Fruit fly (Drosophila melanogaster) whole organism, embryonic: ENCODE measurements around the gene Adat1.

Experiments
- BEAF-32 ChIP-seq: fragments of 200-800 bp; sonication (Bioruptor generic); optimal IDR thresholded peaks from 3 replicates; lab custom pipeline; 2017; ENCODE audit warnings: missing biosample characterization, missing genetic modification characterization, mild to moderate bottlenecking, moderate library complexity, missing genetic modification reagents
- Blimp-1 ChIP-seq: fragments of 200-800 bp; sonication (Bioruptor generic); optimal IDR thresholded peaks from 3 replicates; lab custom pipeline; 2018; ENCODE audit warnings: missing biosample characterization, missing genetic modification characterization, mild to moderate bottlenecking, moderate library complexity, missing genetic modification reagents
- CG10979 ChIP-seq: fragments of 200-800 bp; sonication (Bioruptor generic); optimal IDR thresholded peaks from 2 replicates; lab custom pipeline; 2018; ENCODE audit warnings: missing biosample characterization, mild to moderate bottlenecking, missing genetic modification characterization, moderate library complexity
- CG11093 ChIP-seq: fragments of 200-800 bp; sonication (Bioruptor generic); IDR thresholded peaks from 3 replicates; pipeline ENCODE4 v1.3.6; 2022; ENCODE audit warnings: missing biosample characterization, missing genetic modification characterization
- CG11695 ChIP-seq: fragments of 200-800 bp; sonication (Bioruptor generic); IDR thresholded peaks from 3 replicates; pipeline ENCODE4 v1.3.6; 2022; ENCODE audit warnings: missing biosample characterization, missing genetic modification characterization
- CG12071 ChIP-seq: fragments of 200-800 bp; sonication (Bioruptor generic); optimal IDR thresholded peaks from 3 replicates; lab custom pipeline; 2018; ENCODE audit warnings: missing biosample characterization, mild to moderate bottlenecking, missing genetic modification characterization
- CG12236 ChIP-seq: fragments of 200-800 bp; sonication (Bioruptor generic); optimal IDR thresholded peaks from 2 replicates; lab custom pipeline; 2016; ENCODE audit warnings: missing biosample characterization, missing genetic modification characterization
- CG13775 ChIP-seq: fragments of 200-800 bp; sonication (Bioruptor generic); optimal IDR thresholded peaks from 3 replicates; lab custom pipeline; 2017; ENCODE audit warnings: missing biosample characterization, mild to moderate bottlenecking, missing genetic modification characterization
- CG13894 ChIP-seq: fragments of 200-800 bp; sonication (Bioruptor generic); optimal IDR thresholded peaks from 3 replicates; lab custom pipeline; 2018; ENCODE audit warnings: missing biosample characterization, mild to moderate bottlenecking, missing genetic modification characterization, moderate library complexity
- CG14014 ChIP-seq: fragments of 200-800 bp; sonication (Bioruptor generic); IDR thresholded peaks from 2 replicates; pipeline ENCODE4 v1.3.6; 2022; ENCODE audit warnings: missing biosample characterization, missing genetic modification characterization
- CG14965 ChIP-seq: fragments of 200-800 bp; sonication (Bioruptor generic); optimal IDR thresholded peaks from 2 replicates; lab custom pipeline; 2016; ENCODE audit warnings: missing biosample characterization, missing genetic modification characterization, borderline replicate concordance
- CG17359 ChIP-seq: fragments of 200-800 bp; sonication (Bioruptor generic); optimal IDR thresholded peaks from 3 replicates; lab custom pipeline; 2018; ENCODE audit warnings: missing biosample characterization, mild to moderate bottlenecking, missing genetic modification characterization, moderate library complexity
- CG17385 ChIP-seq: fragments of 200-800 bp; sonication (Bioruptor generic); optimal IDR thresholded peaks from 3 replicates; lab custom pipeline; 2018; ENCODE audit warnings: missing biosample characterization, mild to moderate bottlenecking, missing genetic modification characterization
- CG1792 ChIP-seq: fragments of 200-800 bp; sonication (Bioruptor generic); optimal IDR thresholded peaks from 2 replicates; lab custom pipeline; 2016; ENCODE audit warnings: missing biosample characterization, missing genetic modification characterization
- CG18262 ChIP-seq: fragments of 200-800 bp; optimal IDR thresholded peaks from 3 replicates; lab custom pipeline; 2019; ENCODE audit warnings: missing biosample characterization, mild to moderate bottlenecking, missing genetic modification characterization, moderate library complexity
- CG2678 ChIP-seq: fragments of 200-800 bp; sonication (Bioruptor generic); optimal IDR thresholded peaks from 3 replicates; lab custom pipeline; 2019; ENCODE audit warnings: missing biosample characterization, mild to moderate bottlenecking, missing genetic modification characterization, moderate library complexity
- CG2712 ChIP-seq: fragments of 200-800 bp; optimal IDR thresholded peaks from 3 replicates; lab custom pipeline; 2019; ENCODE audit warnings: missing biosample characterization, mild to moderate bottlenecking, missing genetic modification characterization, moderate library complexity
- CG3065 ChIP-seq: fragments of 200-800 bp; sonication (Bioruptor generic); optimal IDR thresholded peaks from 2 replicates; lab custom pipeline; 2016; ENCODE audit warnings: missing biosample characterization, missing genetic modification characterization
- CG31441 ChIP-seq: fragments of 200-800 bp; sonication (Bioruptor generic); IDR thresholded peaks from 2 replicates; pipeline ENCODE4 v1.3.6; 2022; ENCODE audit warnings: missing biosample characterization, missing genetic modification characterization
- CG32532 ChIP-seq: fragments of 200-800 bp; sonication (Bioruptor generic); IDR thresholded peaks from 2 replicates; pipeline ENCODE4 v1.3.6; 2022; ENCODE audit warnings: missing biosample characterization, missing genetic modification characterization
- CG3726 ChIP-seq: fragments of 200-800 bp; sonication (Bioruptor generic); IDR thresholded peaks from 3 replicates; pipeline ENCODE4, ENCODE4 v1.3.6; 2022; ENCODE audit warnings: missing biosample characterization, missing genetic modification characterization
- CG8281 ChIP-seq: fragments of 200-800 bp; sonication (Bioruptor generic); optimal IDR thresholded peaks from 2 replicates; lab custom pipeline; 2018; ENCODE audit warnings: missing biosample characterization, mild to moderate bottlenecking, missing genetic modification characterization, moderate library complexity
- CG9797 ChIP-seq: fragments of 200-800 bp; sonication (Bioruptor generic); optimal IDR thresholded peaks from 3 replicates; lab custom pipeline; 2018; ENCODE audit warnings: missing biosample characterization, mild to moderate bottlenecking, missing genetic modification characterization
- CG9817 ChIP-seq: fragments of 200-800 bp; sonication (Bioruptor generic); optimal IDR thresholded peaks from 2 replicates; lab custom pipeline; 2018; ENCODE audit warnings: missing biosample characterization, mild to moderate bottlenecking, missing genetic modification characterization, moderate library complexity
- CG9932 ChIP-seq: fragments of 200-800 bp; sonication (Bioruptor generic); IDR thresholded peaks from 2 replicates; pipeline ENCODE4 v1.3.6; 2022; ENCODE audit warnings: missing biosample characterization, missing genetic modification characterization
- Chrac-16 ChIP-seq: fragments of 200-800 bp; sonication (Bioruptor generic); optimal IDR thresholded peaks from 3 replicates; lab custom pipeline; 2016; ENCODE audit warnings: missing biosample characterization, missing genetic modification characterization
- Elba2 ChIP-seq: fragments of 200-800 bp; sonication (Bioruptor generic); optimal IDR thresholded peaks from 3 replicates; lab custom pipeline; 2016; ENCODE audit warnings: missing biosample characterization, missing genetic modification characterization
- GATAe ChIP-seq: fragments of 200-800 bp; sonication (Bioruptor generic); conservative IDR thresholded peaks from 2 replicates; pipeline ENCODE4 v1.3.6; 2022; ENCODE audit warnings: missing biosample characterization, missing genetic modification characterization
- Gug ChIP-seq: fragments of 200-800 bp; sonication (Bioruptor generic); IDR thresholded peaks from 4 replicates; pipeline ENCODE4 v1.3.6; 2022; ENCODE audit warnings: missing biosample characterization, missing genetic modification characterization
- H2.0 ChIP-seq: fragments of 200-800 bp; sonication (Bioruptor generic); IDR thresholded peaks from 2 replicates; pipeline ENCODE4 v1.3.6; 2022; ENCODE audit warnings: missing biosample characterization, missing genetic modification characterization
- HLHmδ ChIP-seq: fragments of 200-800 bp; sonication (Bioruptor generic); optimal IDR thresholded peaks from 2 replicates; lab custom pipeline; 2018; ENCODE audit warnings: missing biosample characterization, mild to moderate bottlenecking, missing genetic modification characterization, moderate library complexity
- Oli ChIP-seq: fragments of 200-800 bp; sonication (Bioruptor generic); optimal IDR thresholded peaks from 2 replicates; lab custom pipeline; 2018; ENCODE audit warnings: missing biosample characterization, mild to moderate bottlenecking, missing genetic modification characterization, moderate library complexity
- Scr ChIP-seq: fragments of 200-800 bp; sonication (Bioruptor generic); IDR thresholded peaks from 2 replicates; pipeline ENCODE4 v1.3.6; 2022; ENCODE audit warnings: missing biosample characterization, missing genetic modification characterization; ENCODE audit not compliant: partially characterized antibody
- ac ChIP-seq: fragments of 200-800 bp; sonication (Bioruptor generic); optimal IDR thresholded peaks from 3 replicates; lab custom pipeline; 2017; ENCODE audit warnings: missing biosample characterization, mild to moderate bottlenecking, missing genetic modification characterization
- ato ChIP-seq: fragments of 200-800 bp; sonication (Bioruptor generic); IDR thresholded peaks from 2 replicates; pipeline ENCODE4 v1.3.6; 2022; ENCODE audit warnings: missing biosample characterization, missing genetic modification characterization; ENCODE audit not compliant: partially characterized antibody
- cas ChIP-seq: fragments of 200-800 bp; sonication (Bioruptor generic); IDR thresholded peaks from 2 replicates; pipeline ENCODE4 v1.3.6; 2022; ENCODE audit warnings: missing biosample characterization, missing genetic modification characterization
- chinmo ChIP-seq: fragments of 200-800 bp; sonication (Bioruptor generic); IDR thresholded peaks from 4 replicates; pipeline ENCODE4 v1.3.6; 2022; ENCODE audit warnings: missing biosample characterization, missing genetic modification characterization; ENCODE audit not compliant: partially characterized antibody
- croc ChIP-seq: fragments of 200-800 bp; sonication (Bioruptor generic); conservative IDR thresholded peaks from 3 replicates; pipeline ENCODE4 v1.3.6; 2022; ENCODE audit warnings: missing biosample characterization, missing genetic modification characterization
- dmrt11E ChIP-seq: fragments of 200-800 bp; sonication (Bioruptor generic); optimal IDR thresholded peaks from 3 replicates; lab custom pipeline; 2018; ENCODE audit warnings: missing biosample characterization, mild to moderate bottlenecking, missing genetic modification characterization, moderate library complexity
- ems ChIP-seq: fragments of 200-800 bp; sonication (Bioruptor generic); optimal IDR thresholded peaks from 3 replicates; lab custom pipeline; 2016; ENCODE audit warnings: missing biosample characterization, missing genetic modification characterization
- fru ChIP-seq: fragments of >200 bp; optimal IDR thresholded peaks from 2 replicates; lab custom pipeline; 2017
- h ChIP-seq: fragments of >200 bp; optimal IDR thresholded peaks from 2 replicates; lab custom pipeline; 2017
- jumu ChIP-seq: fragments of 200-800 bp; sonication (Bioruptor generic); optimal IDR thresholded peaks from 3 replicates; lab custom pipeline; 2016; ENCODE audit warnings: missing biosample characterization, missing genetic modification characterization
- mam ChIP-seq: fragments of 200-800 bp; sonication (Bioruptor generic); optimal IDR thresholded peaks from 3 replicates; lab custom pipeline; 2016; ENCODE audit warnings: missing biosample characterization, missing genetic modification characterization
- nom ChIP-seq: fragments of 200-800 bp; sonication (Bioruptor generic); optimal IDR thresholded peaks from 2 replicates; lab custom pipeline; 2017; ENCODE audit warnings: missing biosample characterization, missing genetic modification characterization, mild to moderate bottlenecking, moderate library complexity, missing genetic modification reagents
- ro ChIP-seq: fragments of 200-800 bp; sonication (Bioruptor generic); IDR thresholded peaks from 2 replicates; pipeline ENCODE4 v1.3.6; 2022; ENCODE audit warnings: missing biosample characterization, missing genetic modification characterization
- tio ChIP-seq: fragments of 200-800 bp; sonication (Bioruptor generic); optimal IDR thresholded peaks from 2 replicates; lab custom pipeline; 2017; ENCODE audit warnings: missing biosample characterization, missing genetic modification characterization, inconsistent platforms
- trem ChIP-seq: fragments of 200-800 bp; optimal IDR thresholded peaks from 3 replicates; lab custom pipeline; 2019; ENCODE audit warnings: missing biosample characterization, mild to moderate bottlenecking, missing genetic modification characterization, moderate library complexity
- vnd ChIP-seq: fragments of 200-800 bp; sonication (Bioruptor generic); IDR thresholded peaks from 3 replicates; pipeline ENCODE4 v1.3.6; 2022; ENCODE audit warnings: missing biosample characterization, missing genetic modification characterization; ENCODE audit not compliant: partially characterized antibody

The Adat1 gene

DNA sequence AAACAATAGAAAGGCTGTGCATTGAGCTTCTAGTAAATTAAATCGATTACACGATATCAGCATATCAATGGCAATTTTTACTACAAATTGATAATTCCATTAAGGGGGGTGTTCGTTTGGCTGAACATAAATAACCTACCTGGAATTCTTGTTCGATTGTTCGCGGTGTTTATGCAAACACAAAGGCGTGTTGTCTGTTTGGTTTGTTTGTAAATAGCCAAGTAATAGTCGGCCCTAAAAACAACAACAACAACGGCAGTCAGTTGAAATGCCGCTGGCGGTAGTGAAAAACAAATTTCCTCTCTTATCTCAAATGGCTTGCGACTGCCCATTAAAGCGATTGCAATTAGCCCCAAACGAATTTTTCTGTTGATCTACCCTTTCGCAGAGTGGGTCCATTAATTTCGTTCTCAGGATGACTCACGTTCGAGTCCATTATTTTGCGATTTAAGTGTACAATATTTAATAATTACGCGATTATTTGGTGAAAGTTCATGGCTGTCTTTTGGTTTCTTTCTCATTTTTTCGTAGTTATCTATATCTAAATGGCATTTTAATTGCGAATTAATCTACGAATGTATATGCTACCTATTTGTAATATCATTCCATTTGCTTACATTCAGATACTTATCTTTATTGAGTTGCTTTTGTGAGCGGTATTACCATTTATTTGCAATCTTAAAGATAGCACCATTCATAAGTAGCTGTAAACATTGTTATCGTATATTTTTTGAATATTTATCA is 27.5 kb upstream of the Adat1 start (continued):
- TF ChIP-seq trem (tag; lab: Kevin White, UChicago) = no peak
- TF ChIP-seq ems (GFP tag; lab: Kevin White, UChicago) = peak; percentile 13
- TF ChIP-seq nom (GFP tag; lab: Kevin White, UChicago) = no peak
- peak; percentile 42; the same call in 1 of the 2 replicates for TF ChIP-seq CG9932 (GFP tag; lab: Robert Waterston, UW)
- TF ChIP-seq CG12071 (GFP tag; lab: Kevin White, UChicago) = peak; percentile 5
- peak; percentile 66 for TF ChIP-seq CG2678 (tag; lab: Kevin White, UChicago)
- TF ChIP-seq CG31441 = no peak; the same call in 1 of the 2 replicates
- TF ChIP-seq HLHmδ (GFP tag; lab: Kevin White, UChicago) = peak; percentile 33
- TF ChIP-seq fru = no peak
- no peak for TF ChIP-seq BEAF-32 (GFP tag; lab: Kevin White, UChicago)
- peak; percentile 22; the same call in 1 of the 4 replicates for TF ChIP-seq Gug (GFP tag; lab: Robert Waterston, UW)
- TF ChIP-seq CG14014 (GFP tag; lab: Robert Waterston, UW) = no peak; the same call in 1 of the 2 replicates
- TF ChIP-seq h (lab: Kevin White, UChicago) = no peak
- TF ChIP-seq Chrac-16 = no peak
- no peak; the same call in 1 of the 2 replicates for TF ChIP-seq GATAe (GFP tag; lab: Robert Waterston, UW)
- TF ChIP-seq CG17385 (GFP tag; lab: Kevin White, UChicago) = no peak
- peak; percentile 5 for TF ChIP-seq CG1792 (GFP tag; lab: Kevin White, UChicago)
- TF ChIP-seq CG12236 (GFP tag; lab: Kevin White, UChicago) = no peak
- TF ChIP-seq CG2712 = peak; percentile 13
- TF ChIP-seq CG14965 (GFP tag; lab: Kevin White, UChicago) = no peak
- TF ChIP-seq CG32532 (GFP tag; lab: Robert Waterston, UW) = peak; percentile 29; the same call in 1 of the 2 replicates
- no peak for TF ChIP-seq CG10979
- TF ChIP-seq ac = peak; percentile 18
- TF ChIP-seq vnd (GFP tag; lab: Robert Waterston, UW) = no peak
- TF ChIP-seq ro = no peak
- no peak for TF ChIP-seq tio
- TF ChIP-seq ato = no peak
- no peak for TF ChIP-seq CG11093 (GFP tag; lab: Robert Waterston, UW)
- no peak for TF ChIP-seq Elba2 (GFP tag; lab: Kevin White, UChicago)
- no peak for TF ChIP-seq croc (GFP tag; lab: Robert Waterston, UW)
- no peak for TF ChIP-seq CG13775 (GFP tag; lab: Kevin White, UChicago)
- TF ChIP-seq chinmo = peak; percentile 72; the same call in 2 of the 4 replicates
- TF ChIP-seq mam = peak; percentile 35
- no peak for TF ChIP-seq CG8281 (tag; lab: Kevin White, UChicago)
- TF ChIP-seq CG3065 (GFP tag; lab: Kevin White, UChicago) = no peak
- TF ChIP-seq CG13894 (tag; lab: Kevin White, UChicago) = peak; percentile 54
- no peak for TF ChIP-seq CG3726 (GFP tag; lab: Robert Waterston, UW)
- TF ChIP-seq cas (GFP tag; lab: Robert Waterston, UW) = no peak
- peak; percentile 33 for TF ChIP-seq CG17359 (tag; lab: Kevin White, UChicago)
- TF ChIP-seq CG11695 (GFP tag; lab: Robert Waterston, UW) = no peak; the same call in 2 of the 3 replicates
- TF ChIP-seq CG9817 = peak; percentile 18
- TF ChIP-seq dmrt11E (tag; lab: Kevin White, UChicago) = no peak
- TF ChIP-seq Oli = peak; percentile 12
- no peak for TF ChIP-seq H2.0
- TF ChIP-seq Scr (GFP tag; lab: Robert Waterston, UW) = no peak
- no peak for TF ChIP-seq CG9797
- no peak for TF ChIP-seq Blimp-1
- TF ChIP-seq jumu (GFP tag; lab: Kevin White, UChicago) = no peak
- TF ChIP-seq CG18262 (tag; lab: Kevin White, UChicago) = peak; percentile 38
